Fruit fly (Drosophila melanogaster): ENCODE data around the gene CG34283.

- no peak for TF ChIP-seq fd85E (GFP tag; optimal IDR thresholded peaks at IDR 0.05)
- TF ChIP-seq CG16779 (tag; optimal IDR thresholded peaks at IDR 0.05) = no peak
- TF ChIP-seq Sox102F (GFP tag; optimal IDR thresholded peaks at IDR 0.05) = no peak
- TF ChIP-seq Eip75B (GFP tag; optimal IDR thresholded peaks at IDR 0.05) = no peak
- no peak for TF ChIP-seq Hr38 (GFP tag; optimal IDR thresholded peaks at IDR 0.05)
- TF ChIP-seq salr (GFP tag; optimal IDR thresholded peaks at IDR 0.05) = peak in 1 of 2 experiments; percentile 42
- TF ChIP-seq Sox15 (GFP tag; optimal IDR thresholded peaks at IDR 0.05) = peak; percentile 67
- no peak for TF ChIP-seq CG34406 (GFP tag; optimal IDR thresholded peaks at IDR 0.05)
- peak; percentile 50; the same call in 1 of the 2 replicates for TF ChIP-seq Gug (GFP tag; IDR thresholded peaks at IDR 0.05)
These were observed 36.3 kb upstream of the CG34283 start, which contains the start of gene Epg5 for dm6 chr3R:18758548-18759257.
